Fruit fly (Drosophila melanogaster) S2 (cell line): Measurements from ENCODE around the gene zfh2.

Experiments used
- CG8478 ChIP-seq: fragments of >200 bp; optimal IDR thresholded peaks from 2 replicates; lab custom pipeline; 2018
- CTCF ChIP-seq, 2 experiments: fragments of >200 bp; optimal IDR thresholded peaks; 2 replicates each; lab custom pipeline; 2018

DNA sequence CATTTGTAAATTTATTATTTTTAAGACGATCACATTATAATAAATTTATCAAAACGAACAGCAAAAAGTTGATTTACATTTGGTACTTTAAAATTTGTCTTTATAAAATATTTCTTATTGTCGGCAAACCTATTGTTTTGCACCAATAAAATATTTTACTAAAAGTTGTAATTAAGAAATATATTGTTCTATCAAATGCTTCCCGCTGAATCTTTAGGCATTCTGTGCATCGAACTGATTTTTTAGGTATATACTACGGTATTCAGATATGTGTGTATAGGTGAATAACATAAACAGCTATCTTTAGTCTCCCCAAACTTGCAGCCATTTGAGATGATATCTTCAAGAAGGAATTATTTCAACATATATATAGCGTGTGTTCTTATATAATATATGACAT lies 15.8 kb upstream of the zfh2 start:
- TF ChIP-seq CTCF (optimal IDR thresholded peaks at IDR 0.05; lab: Kevin White, UChicago) (no peak), CG8478 (lab: Kevin White, UChicago) (no peak)
